Worm (Caenorhabditis elegans) whole organism, L1 larva: ENCODE data around the gene ZK1058.3.

Experiments used
- C34B4.2 ChIP-seq: sonication (generic microtip); optimal IDR thresholded peaks from 2 replicates; lab custom pipeline; 2017; ENCODE audit warnings: mild to moderate bottlenecking, missing genetic modification characterization, missing compliant biosample characterization
- F16B12.6 ChIP-seq: fragments of 150-350 bp; optimal IDR thresholded peaks from 2 replicates; lab custom pipeline; 2014; ENCODE audit warnings: missing biosample characterization, missing genetic modification characterization
- ceh-82 ChIP-seq, 3 experiments: fragments of 150-350 bp in 1 of 3; sonication (generic microtip) in 2 of 3; optimal IDR thresholded peaks; 2 replicates each; lab custom pipeline; 2014 to 2017; ENCODE audit warnings: missing biosample characterization in 3 of 3, missing genetic modification characterization in 3 of 3
- dpl-1 ChIP-seq, 3 experiments: fragments of 150-350 bp in 2 of 3; sonication (generic microtip) in 1 of 3; optimal IDR thresholded peaks; 2 replicates each; lab custom pipeline; 2014 to 2017; ENCODE audit warnings: missing biosample characterization in 3 of 3, missing genetic modification characterization in 3 of 3, missing genetic modification reagents in 3 of 3
- efl-1 ChIP-seq, 4 experiments: fragments of 150-350 bp; optimal IDR thresholded peaks in 3 of 4; peaks in 1 of 4; 1 replicate in 1 of 4; 2 replicates in 3 of 4; lab custom pipeline; 2014; ENCODE audit warnings: missing biosample characterization in 2 of 4, missing genetic modification characterization in 2 of 4, missing genetic modification reagents in 2 of 4
- egl-27 ChIP-seq, 2 experiments: fragments of 150-350 bp in 1 of 2; sonication (generic microtip); optimal IDR thresholded peaks; 3 replicates each; lab custom pipeline; 2017 to 2018; ENCODE audit warnings: missing biosample characterization in 2 of 2, missing genetic modification characterization in 2 of 2, missing genetic modification reagents in 2 of 2
- elt-2 ChIP-seq: sonication (generic microtip); optimal IDR thresholded peaks from 2 replicates; lab custom pipeline; 2016; ENCODE audit warnings: missing genetic modification characterization, mild to moderate bottlenecking, inconsistent platforms, missing compliant biosample characterization, missing genetic modification reagents
- fkh-10 ChIP-seq: sonication (generic microtip); optimal IDR thresholded peaks from 2 replicates; lab custom pipeline; 2017; ENCODE audit warnings: missing biosample characterization, missing genetic modification reagents, missing genetic modification characterization
- fkh-4 ChIP-seq: sonication (generic microtip); optimal IDR thresholded peaks from 2 replicates; lab custom pipeline; 2016; ENCODE audit warnings: missing compliant biosample characterization, missing genetic modification characterization, borderline replicate concordance
- hlh-17 ChIP-seq: fragments of 200-800 bp; sonication (Bioruptor generic); optimal IDR thresholded peaks from 2 replicates; lab custom pipeline; 2018; ENCODE audit warnings: missing genetic modification characterization, mild to moderate bottlenecking, missing compliant biosample characterization, moderate library complexity, borderline replicate concordance
- hlh-4 ChIP-seq: sonication (generic microtip); optimal IDR thresholded peaks from 2 replicates; lab custom pipeline; 2016; ENCODE audit warnings: mild to moderate bottlenecking, missing genetic modification characterization, missing compliant biosample characterization
- irx-1 ChIP-seq: sonication (generic microtip); optimal IDR thresholded peaks from 2 replicates; lab custom pipeline; 2016; ENCODE audit warnings: missing genetic modification characterization, missing compliant biosample characterization
- jun-1 ChIP-seq: fragments of 150-350 bp; optimal IDR thresholded peaks from 2 replicates; lab custom pipeline; 2014; ENCODE audit warnings: missing biosample characterization, missing genetic modification reagents, missing genetic modification characterization
- lin-14 ChIP-seq: fragments of 200-800 bp; sonication (Bioruptor generic); optimal IDR thresholded peaks from 2 replicates; lab custom pipeline; 2018; ENCODE audit warnings: mild to moderate bottlenecking, missing genetic modification characterization, moderate library complexity, missing compliant biosample characterization
- lin-15B ChIP-seq: fragments of 150-350 bp; sonication (generic microtip); optimal IDR thresholded peaks from 3 replicates; lab custom pipeline; 2014; ENCODE audit warnings: missing biosample characterization, missing genetic modification characterization
- mdl-1 ChIP-seq, 2 experiments: fragments of 150-350 bp; optimal IDR thresholded peaks; 2 replicates each; lab custom pipeline; 2014 to 2017; ENCODE audit warnings: missing biosample characterization in 2 of 2, missing genetic modification characterization in 2 of 2, inconsistent platforms in 1 of 2
- mef-2 ChIP-seq: fragments of 150-350 bp; optimal IDR thresholded peaks from 2 replicates; lab custom pipeline; 2014; ENCODE audit warnings: missing biosample characterization, missing genetic modification characterization
- nhr-12 ChIP-seq: sonication (generic microtip); optimal IDR thresholded peaks from 2 replicates; lab custom pipeline; 2017; ENCODE audit warnings: missing biosample characterization, missing genetic modification characterization
- nhr-19 ChIP-seq: fragments of 200-800 bp; sonication (Bioruptor generic); conservative IDR thresholded peaks from 2 replicates; pipeline ENCODE4 v1.3.6; 2022; ENCODE audit warnings: missing genetic modification characterization, missing compliant biosample characterization
- nhr-237 ChIP-seq: fragments of 150-350 bp; optimal IDR thresholded peaks from 2 replicates; lab custom pipeline; 2014; ENCODE audit warnings: missing biosample characterization, missing genetic modification characterization
- pag-3 ChIP-seq: sonication (generic microtip); optimal IDR thresholded peaks from 2 replicates; lab custom pipeline; 2017; ENCODE audit warnings: missing genetic modification characterization, mild to moderate bottlenecking, missing compliant biosample characterization, antibody characterized with exemption, borderline replicate concordance; ENCODE audit not compliant: insufficient read depth
- pax-3 ChIP-seq: fragments of 200-800 bp; sonication (Bioruptor generic); optimal IDR thresholded peaks from 2 replicates; lab custom pipeline; 2018; ENCODE audit warnings: mild to moderate bottlenecking, missing genetic modification characterization, moderate library complexity, missing compliant biosample characterization
- pqm-1 ChIP-seq: sonication (generic microtip); optimal IDR thresholded peaks from 3 replicates; lab custom pipeline; 2017; ENCODE audit warnings: missing biosample characterization, missing genetic modification characterization
- rnt-1 ChIP-seq: sonication (generic microtip); optimal IDR thresholded peaks from 2 replicates; lab custom pipeline; 2016; ENCODE audit warnings: mild to moderate bottlenecking, missing genetic modification characterization, moderate library complexity, missing compliant biosample characterization
- skn-1 ChIP-seq: fragments of 150-350 bp; optimal IDR thresholded peaks from 2 replicates; lab custom pipeline; 2014; ENCODE audit warnings: missing biosample characterization, missing genetic modification characterization
- sox-4 ChIP-seq: sonication (generic microtip); optimal IDR thresholded peaks from 2 replicates; lab custom pipeline; 2016; ENCODE audit warnings: missing genetic modification characterization, missing compliant biosample characterization
- sptf-1 ChIP-seq: fragments of 150-350 bp; optimal IDR thresholded peaks from 2 replicates; lab custom pipeline; 2014; ENCODE audit warnings: missing biosample characterization, missing genetic modification characterization
- sup-37 ChIP-seq: fragments of 200-800 bp; sonication (Bioruptor generic); optimal IDR thresholded peaks from 2 replicates; lab custom pipeline; 2018; ENCODE audit warnings: mild to moderate bottlenecking, missing genetic modification characterization, missing compliant biosample characterization
- tlp-1 ChIP-seq: fragments of 150-350 bp; optimal IDR thresholded peaks from 2 replicates; lab custom pipeline; 2014; ENCODE audit warnings: missing biosample characterization, missing genetic modification characterization
- unc-30 ChIP-seq: sonication (generic microtip); optimal IDR thresholded peaks from 2 replicates; lab custom pipeline; 2017; ENCODE audit warnings: missing biosample characterization, missing genetic modification characterization
- unc-86 ChIP-seq: sonication (generic microtip); optimal IDR thresholded peaks from 2 replicates; lab custom pipeline; 2016; ENCODE audit warnings: missing genetic modification characterization, missing compliant biosample characterization
- xbp-1 ChIP-seq: sonication (generic microtip); optimal IDR thresholded peaks from 2 replicates; lab custom pipeline; 2016; ENCODE audit warnings: missing genetic modification characterization, missing compliant biosample characterization
- zip-4 ChIP-seq: fragments of 200-800 bp; sonication (Bioruptor generic); optimal IDR thresholded peaks from 2 replicates; lab custom pipeline; 2018; ENCODE audit warnings: mild to moderate bottlenecking, missing genetic modification characterization, moderate library complexity, missing compliant biosample characterization
- ztf-11 ChIP-seq, 2 experiments: sonication (generic microtip); optimal IDR thresholded peaks; 2 replicates each; lab custom pipeline; 2016 to 2017; ENCODE audit warnings: missing genetic modification characterization in 2 of 2, missing biosample characterization in 1 of 2, missing compliant biosample characterization in 1 of 2

ZK1058.3 gene

ce11 chrIII:3927450-3927849, 8.8 kb downstream of the ZK1058.3 start (continued):
- TF ChIP-seq sptf-1 (tag; lab: Kevin White, UChicago): no peak
- no peak for TF ChIP-seq nhr-237 (tag; lab: Kevin White, UChicago)
- no peak for TF ChIP-seq unc-86 (tag; lab: Kevin White, UChicago)
- no peak for TF ChIP-seq fkh-4 (tag; lab: Kevin White, UChicago)
- TF ChIP-seq pax-3: no peak
- no peak for TF ChIP-seq nhr-12 (tag; lab: Kevin White, UChicago)
- no peak for TF ChIP-seq unc-30 (tag; lab: Kevin White, UChicago)
- peak; percentile 58 for TF ChIP-seq rnt-1 (tag; lab: Kevin White, UChicago)
- TF ChIP-seq sup-37 (GFP tag; lab: Kevin White, UChicago): no peak
- TF ChIP-seq hlh-4 (tag; lab: Kevin White, UChicago): no peak
- no peak for TF ChIP-seq pqm-1 (tag; lab: Kevin White, UChicago)
- TF ChIP-seq, all 84 proteins: peak for 12

- no peak for TF ChIP-seq hlh-17
- no peak for TF ChIP-seq nhr-237 (tag; lab: Kevin White, UChicago)
- TF ChIP-seq dpl-1 (GFP tag; optimal IDR thresholded peaks at IDR 0.05; lab: Kevin White, UChicago): no peak
- no peak for TF ChIP-seq irx-1
- no peak for TF ChIP-seq mef-2 (tag; lab: Kevin White, UChicago)
- no peak for TF ChIP-seq jun-1 (tag; lab: Kevin White, UChicago)
- TF ChIP-seq pag-3 (tag; lab: Kevin White, UChicago): no peak
- no peak for TF ChIP-seq ceh-82 (tag; optimal IDR thresholded peaks at IDR 0.05; lab: Kevin White, UChicago)
- no peak for TF ChIP-seq egl-27 (tag; optimal IDR thresholded peaks at IDR 0.05; lab: Kevin White, UChicago)
Measured at ce11 chrIII:3928136-3928535, 9.5 kb downstream of the ZK1058.3 start, which contains the start of gene F37A8.1. Gene F37A8.1, plus strand, starts transcription at chrIII:3928436.

- TF ChIP-seq lin-14 (no peak), efl-1 (optimal IDR thresholded peaks at IDR 0.05; lab: Kevin White, UChicago) (no peak), efl-1 (GFP tag; optimal IDR thresholded peaks at IDR 0.05 in 1 of 2; lab: Kevin White, UChicago) (peak in 1 of 2 experiments; percentile 84), F16B12.6 (tag; lab: Kevin White, UChicago) (no peak), pqm-1 (tag; lab: Kevin White, UChicago) (no peak), C34B4.2 (tag; lab: Kevin White, UChicago) (no peak), elt-2 (no peak)
- TF ChIP-seq, all 84 proteins: peak for 1
Measured at ce11 chrIII:3931423-3931822, 12.8 kb downstream of the ZK1058.3 start, which contains the start of gene F37A8.2. Gene F37A8.2, minus strand, starts transcription at chrIII:3931523.

ce11 chrIII:3935808-3936207, 17.1 kb downstream of the ZK1058.3 start, which contains the start of gene npl-10:
Gene npl-10, minus strand, starts transcription at chrIII:3935908.
- TF ChIP-seq C34B4.2 (tag; lab: Kevin White, UChicago) (no peak), sox-4 (no peak), tlp-1 (tag; lab: Kevin White, UChicago) (no peak), ztf-11 (tag; optimal IDR thresholded peaks at IDR 0.05; lab: Kevin White, UChicago) (no peak), fkh-4 (tag; lab: Kevin White, UChicago) (no peak), nhr-19 (GFP tag; lab: Robert Waterston, UW) (no peak), fkh-10 (GFP tag; lab: Kevin White, UChicago) (no peak), zip-4 (GFP tag; lab: Kevin White, UChicago) (no peak), mdl-1 (tag; optimal IDR thresholded peaks at IDR 0.05; lab: Kevin White, UChicago) (no peak), xbp-1 (tag; lab: Kevin White, UChicago) (no peak), lin-15B (no peak), skn-1 (tag; lab: Kevin White, UChicago) (no peak), hlh-17 (no peak)
